Worm (Caenorhabditis elegans): ENCODE data around the gene tank-1.

ce11 chrV:1321776-1322175 is 36.3 kb upstream of the tank-1 start:
- no peak for TF ChIP-seq unc-39 (tag; optimal IDR thresholded peaks at IDR 0.05)
- no peak for TF ChIP-seq dmd-4 (tag; optimal IDR thresholded peaks at IDR 0.05)
- TF ChIP-seq unc-62 (GFP tag; optimal IDR thresholded peaks at IDR 0.05), result no peak
- TF ChIP-seq fos-1 (tag; optimal IDR thresholded peaks at IDR 0.05), result no peak
- TF ChIP-seq nhr-77 (tag; optimal IDR thresholded peaks at IDR 0.05), result no peak
- no peak for TF ChIP-seq mdl-1 (tag; optimal IDR thresholded peaks at IDR 0.05)
- no peak for TF ChIP-seq blmp-1 (tag; optimal IDR thresholded peaks at IDR 0.05; ENCODE audit: insufficient read depth)
- TF ChIP-seq aly-2 (tag; optimal IDR thresholded peaks at IDR 0.05), result no peak
- TF ChIP-seq skn-1 (tag; optimal IDR thresholded peaks at IDR 0.05), result no peak
- no peak for TF ChIP-seq lin-13 (GFP tag; optimal IDR thresholded peaks at IDR 0.05)
- TF ChIP-seq lin-39 (tag; optimal IDR thresholded peaks at IDR 0.05), result no peak
